Fruit fly (Drosophila melanogaster): ENCODE results near the gene mei-217.

- TF ChIP-seq usp (GFP tag; optimal IDR thresholded peaks at IDR 0.05): no peak
- no peak for TF ChIP-seq psq (optimal IDR thresholded peaks at IDR 0.05)
Measured at dm6 chrX:17129733-17130466, 12.9 kb downstream of the mei-217 start.

Measured in whole organism.